Worm (Caenorhabditis elegans) whole organism, L1 larva: ENCODE data around the gene nas-32.

ENCODE experiments used
- ama-1 ChIP-seq: fragments of 150-350 bp; optimal IDR thresholded peaks from 2 replicates; lab custom pipeline; 2014
- blmp-1 ChIP-seq: fragments of 150-350 bp; optimal IDR thresholded peaks from 2 replicates; lab custom pipeline; 2014; ENCODE audit warnings: missing biosample characterization, missing genetic modification characterization
- fkh-4 ChIP-seq: sonication (generic microtip); optimal IDR thresholded peaks from 2 replicates; lab custom pipeline; 2016; ENCODE audit warnings: missing compliant biosample characterization, missing genetic modification characterization, borderline replicate concordance
- fos-1 ChIP-seq: fragments of 150-350 bp; optimal IDR thresholded peaks from 2 replicates; lab custom pipeline; 2014; ENCODE audit warnings: missing biosample characterization, missing genetic modification characterization
- isw-1 ChIP-seq: fragments of 200-800 bp; sonication (Bioruptor generic); IDR thresholded peaks from 2 replicates; pipeline ENCODE4 v1.3.6; 2022; ENCODE audit warnings: missing genetic modification characterization, missing compliant biosample characterization
- jun-1 ChIP-seq: fragments of 150-350 bp; optimal IDR thresholded peaks from 2 replicates; lab custom pipeline; 2014; ENCODE audit warnings: missing biosample characterization, missing genetic modification reagents, missing genetic modification characterization
- nhr-28 ChIP-seq: fragments of 150-350 bp; optimal IDR thresholded peaks from 2 replicates; lab custom pipeline; 2014; ENCODE audit warnings: missing biosample characterization, missing genetic modification characterization
- nhr-77 ChIP-seq: fragments of 150-350 bp; optimal IDR thresholded peaks from 2 replicates; lab custom pipeline; 2014; ENCODE audit warnings: missing biosample characterization, missing genetic modification characterization
- nhr-90 ChIP-seq: sonication (generic microtip); optimal IDR thresholded peaks from 2 replicates; lab custom pipeline; 2016; ENCODE audit warnings: mild to moderate bottlenecking, missing genetic modification characterization, missing compliant biosample characterization; ENCODE audit not compliant: poor library complexity
- pag-3 ChIP-seq: sonication (generic microtip); optimal IDR thresholded peaks from 2 replicates; lab custom pipeline; 2017; ENCODE audit warnings: missing genetic modification characterization, mild to moderate bottlenecking, missing compliant biosample characterization, antibody characterized with exemption, borderline replicate concordance; ENCODE audit not compliant: insufficient read depth
- sptf-1 ChIP-seq: fragments of 150-350 bp; optimal IDR thresholded peaks from 2 replicates; lab custom pipeline; 2014; ENCODE audit warnings: missing biosample characterization, missing genetic modification characterization
- unc-62 ChIP-seq: fragments of 150-350 bp; optimal IDR thresholded peaks from 2 replicates; lab custom pipeline; 2014; ENCODE audit warnings: missing biosample characterization, missing genetic modification reagents, missing genetic modification characterization
- ztf-4 ChIP-seq: fragments of 150-350 bp; optimal IDR thresholded peaks from 2 replicates; lab custom pipeline; 2014; ENCODE audit warnings: missing biosample characterization, missing genetic modification characterization

DNA sequence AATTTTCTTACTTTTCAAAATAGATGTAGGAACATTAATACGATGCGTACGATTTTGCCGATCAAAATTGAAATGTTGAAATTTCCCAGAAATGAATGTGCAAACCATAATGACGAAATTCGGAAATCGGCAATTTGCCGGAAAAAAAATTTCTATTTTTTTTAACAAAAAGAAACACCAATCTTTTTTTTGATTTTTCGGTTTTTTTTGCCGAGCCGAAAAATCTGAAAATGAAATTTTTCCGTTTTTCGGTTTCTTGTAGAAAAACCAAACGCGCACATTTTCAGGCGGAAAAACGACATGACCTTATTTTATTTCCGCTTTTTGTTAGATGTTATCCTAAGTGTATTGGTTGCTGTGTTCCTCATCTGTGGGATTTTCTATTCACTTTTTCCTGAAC, 51.5 kb downstream of the nas-32 start, which contains the start of gene srbc-13:
- TF ChIP-seq pag-3 (tag; lab: Kevin White, UChicago) (no peak), ama-1 (lab: Kevin White, UChicago) (no peak), fkh-4 (tag; lab: Kevin White, UChicago) (no peak), nhr-90 (tag; lab: Kevin White, UChicago) (no peak), sptf-1 (tag; lab: Kevin White, UChicago) (no peak), unc-62 (GFP tag; lab: Kevin White, UChicago) (no peak), nhr-28 (tag; lab: Kevin White, UChicago) (no peak), isw-1 (GFP tag; lab: Robert Waterston, UW) (no peak), blmp-1 (tag; lab: Kevin White, UChicago) (no peak), ztf-4 (tag; lab: Kevin White, UChicago) (no peak), fos-1 (tag; lab: Kevin White, UChicago) (no peak), nhr-77 (tag; lab: Kevin White, UChicago) (no peak), jun-1 (no peak)
